Worm (Caenorhabditis elegans): Measurements from ENCODE around the gene R05H10.1.

DNA sequence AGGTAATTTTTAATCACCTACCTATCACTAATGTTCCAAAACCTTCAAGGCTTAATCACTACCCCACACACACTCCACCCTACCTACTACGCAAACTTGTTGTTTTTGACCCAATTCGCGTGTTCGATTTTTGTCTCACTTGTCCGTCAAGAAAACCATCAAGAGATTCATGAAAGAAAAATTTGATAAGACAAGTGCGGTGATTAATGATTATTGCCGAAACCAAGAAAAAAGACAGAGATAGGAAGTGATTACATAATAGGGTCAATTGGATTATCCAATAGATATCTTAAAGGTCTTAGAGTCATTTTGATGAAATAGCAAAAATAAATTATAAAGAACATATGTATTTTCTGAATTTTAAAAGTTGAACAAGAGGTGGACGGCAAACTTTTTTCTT lies 7.4 kb upstream of the R05H10.1 start:
- no peak for TF ChIP-seq lag-1 (GFP tag; IDR thresholded peaks at IDR 0.05)
- no peak for TF ChIP-seq B0035.1 (tag; optimal IDR thresholded peaks at IDR 0.05)
- no peak for TF ChIP-seq ztf-3 (GFP tag; optimal IDR thresholded peaks at IDR 0.05)
- TF ChIP-seq repo-1 (tag; optimal IDR thresholded peaks at IDR 0.05) = no peak
- TF ChIP-seq ets-4 (GFP tag; optimal IDR thresholded peaks at IDR 0.05) = no peak
- no peak for TF ChIP-seq T26A5.8 (tag; optimal IDR thresholded peaks at IDR 0.05)
- TF ChIP-seq unc-62 (GFP tag; optimal IDR thresholded peaks at IDR 0.05) = no peak
- TF ChIP-seq madf-10 (tag; optimal IDR thresholded peaks at IDR 0.05) = no peak
- TF ChIP-seq ZK185.1 (tag; optimal IDR thresholded peaks at IDR 0.05; ENCODE audit: poor library complexity, severe bottlenecking) = no peak
- TF ChIP-seq ama-1 (optimal IDR thresholded peaks at IDR 0.05) = no peak
- no peak for TF ChIP-seq ama-1 (GFP tag; optimal IDR thresholded peaks at IDR 0.05)
- no peak for TF ChIP-seq snpc-4 (GFP tag; optimal IDR thresholded peaks at IDR 0.05)
- no peak for TF ChIP-seq snpc-4 (tag; optimal IDR thresholded peaks at IDR 0.05)
